Worm (Caenorhabditis elegans) whole organism, L1 larva: ENCODE data around the gene K02E7.4.

Experiments used
- ceh-8 ChIP-seq: fragments of 200-800 bp; sonication (Bioruptor generic); optimal IDR thresholded peaks from 2 replicates; lab custom pipeline; 2018; ENCODE audit warnings: mild to moderate bottlenecking, missing genetic modification characterization, moderate library complexity, missing compliant biosample characterization
- ceh-82 ChIP-seq, 3 experiments: fragments of 150-350 bp in 1 of 3; sonication (generic microtip) in 2 of 3; optimal IDR thresholded peaks; 2 replicates each; lab custom pipeline; 2014 to 2017; ENCODE audit warnings: missing biosample characterization in 3 of 3, missing genetic modification characterization in 3 of 3
- efl-1 ChIP-seq, 4 experiments: fragments of 150-350 bp; optimal IDR thresholded peaks in 3 of 4; peaks in 1 of 4; 1 replicate in 1 of 4; 2 replicates in 3 of 4; lab custom pipeline; 2014; ENCODE audit warnings: missing biosample characterization in 2 of 4, missing genetic modification characterization in 2 of 4, missing genetic modification reagents in 2 of 4
- elt-3 ChIP-seq, 6 experiments: fragments of 150-350 bp in 1 of 6; sonication (generic microtip); optimal IDR thresholded peaks; 2 replicates each; lab custom pipeline; 2017 to 2018; ENCODE audit warnings: missing biosample characterization in 6 of 6, missing genetic modification characterization in 6 of 6, inconsistent platforms in 1 of 6
- lin-15B ChIP-seq: fragments of 150-350 bp; sonication (generic microtip); optimal IDR thresholded peaks from 3 replicates; lab custom pipeline; 2014; ENCODE audit warnings: missing biosample characterization, missing genetic modification characterization
- nhr-237 ChIP-seq: fragments of 150-350 bp; optimal IDR thresholded peaks from 2 replicates; lab custom pipeline; 2014; ENCODE audit warnings: missing biosample characterization, missing genetic modification characterization
- snpc-4 ChIP-seq: fragments of 150-350 bp; optimal IDR thresholded peaks from 2 replicates; lab custom pipeline; 2014; ENCODE audit warnings: missing biosample characterization, missing genetic modification characterization
- vab-15 ChIP-seq: sonication (generic microtip); optimal IDR thresholded peaks from 2 replicates; lab custom pipeline; 2017; ENCODE audit warnings: missing genotype, mild to moderate bottlenecking, missing genetic modification characterization, missing compliant biosample characterization
- zag-1 ChIP-seq: fragments of 150-350 bp; optimal IDR thresholded peaks from 2 replicates; lab custom pipeline; 2014; ENCODE audit warnings: missing biosample characterization, missing genetic modification characterization

- no peak for TF ChIP-seq snpc-4 (tag; lab: Kevin White, UChicago)
- TF ChIP-seq vab-15: no peak
- no peak for TF ChIP-seq lin-15B
- TF ChIP-seq efl-1 (optimal IDR thresholded peaks at IDR 0.05; lab: Kevin White, UChicago): no peak
- peak in 1 of 2 experiments; percentile 34 for TF ChIP-seq efl-1 (GFP tag; optimal IDR thresholded peaks at IDR 0.05 in 1 of 2; lab: Kevin White, UChicago)
- TF ChIP-seq elt-3 (tag; optimal IDR thresholded peaks at IDR 0.05; lab: Kevin White, UChicago): no peak
- no peak for TF ChIP-seq ceh-82 (tag; optimal IDR thresholded peaks at IDR 0.05; lab: Kevin White, UChicago)
- no peak for TF ChIP-seq zag-1 (tag; lab: Kevin White, UChicago)
- no peak for TF ChIP-seq nhr-237 (tag; lab: Kevin White, UChicago)
- TF ChIP-seq ceh-8 (GFP tag; lab: Kevin White, UChicago): no peak
Observed at ce11 chrII:1046937-1047336, 25.3 kb upstream of the K02E7.4 start.
